Fruit fly (Drosophila melanogaster) S2 (cell line): Measurements from ENCODE around the gene CG42832.

Source experiments
- CG8478 ChIP-seq: fragments of >200 bp; optimal IDR thresholded peaks from 2 replicates; lab custom pipeline; 2018
- CTCF ChIP-seq, 2 experiments: fragments of >200 bp; optimal IDR thresholded peaks; 2 replicates each; lab custom pipeline; 2018

Gene CG42832

dm6 chr3L:11622750-11623149, 12.8 kb downstream of the CG42832 start:
- TF ChIP-seq CTCF (optimal IDR thresholded peaks at IDR 0.05; lab: Kevin White, UChicago) (no peak), CG8478 (no peak)

- no peak for TF ChIP-seq CG8478
- TF ChIP-seq CTCF (optimal IDR thresholded peaks at IDR 0.05; lab: Kevin White, UChicago), result no peak
These were observed 13.4 kb downstream of the CG42832 start for dm6 chr3L:11623245-11623883.

- TF ChIP-seq CG8478 (no peak), CTCF (optimal IDR thresholded peaks at IDR 0.05; lab: Kevin White, UChicago) (no peak)
These were observed 14.3 kb downstream of the CG42832 start, which contains the start of gene Akr1B for dm6 chr3L:11624281-11624680. Gene Akr1B (minus strand): TSS chr3L:11624381.

- TF ChIP-seq CTCF (optimal IDR thresholded peaks at IDR 0.05; lab: Kevin White, UChicago), result no peak
- no peak for TF ChIP-seq CG8478
These were observed 15.8 kb downstream of the CG42832 start, which contains the start of gene CG6083 for dm6 chr3L:11625634-11626175. Gene CG6083 (minus strand): TSS chr3L:11626125.

- TF ChIP-seq CTCF (optimal IDR thresholded peaks at IDR 0.05; lab: Kevin White, UChicago), result no peak
- TF ChIP-seq CG8478, result no peak
These were observed 16.4 kb downstream of the CG42832 start, which contains the start of gene PCID2 for dm6 chr3L:11626229-11626826. Gene PCID2 (plus strand): TSS chr3L:11626441.

dm6 chr3L:11627819-11628483, 18.0 kb downstream of the CG42832 start, which contains the start of gene Apt1:
Gene Apt1 (plus strand): TSS chr3L:11628037.
- TF ChIP-seq CG8478, result no peak
- TF ChIP-seq CTCF (optimal IDR thresholded peaks at IDR 0.05; lab: Kevin White, UChicago), result peak in 1 of 2 experiments; percentile 16

dm6 chr3L:11630684-11631083, 20.7 kb downstream of the CG42832 start:
- TF ChIP-seq CTCF (optimal IDR thresholded peaks at IDR 0.05; lab: Kevin White, UChicago), result no peak
- no peak for TF ChIP-seq CG8478

dm6 chr3L:11631092-11631491, 21.2 kb downstream of the CG42832 start, which contains the start of gene CG32091:
Gene CG32091 (plus strand): TSS chr3L:11631392.
- TF ChIP-seq CG8478 (no peak), CTCF (optimal IDR thresholded peaks at IDR 0.05; lab: Kevin White, UChicago) (no peak)

dm6 chr3L:11634551-11634950, 24.6 kb downstream of the CG42832 start:
- TF ChIP-seq CG8478, result no peak
- no peak for TF ChIP-seq CTCF (optimal IDR thresholded peaks at IDR 0.05; lab: Kevin White, UChicago)

- TF ChIP-seq CTCF (optimal IDR thresholded peaks at IDR 0.05; lab: Kevin White, UChicago) (no peak), CG8478 (no peak)
These were observed 26.9 kb downstream of the CG42832 start for dm6 chr3L:11636829-11637228.

dm6 chr3L:11645933-11646332, 36.0 kb downstream of the CG42832 start, which contains the start of gene CG6071:
Gene CG6071 (minus strand): TSS chr3L:11646033.
- no peak for TF ChIP-seq CG8478
- TF ChIP-seq CTCF (optimal IDR thresholded peaks at IDR 0.05; lab: Kevin White, UChicago), result no peak

- no peak for TF ChIP-seq CG8478
- TF ChIP-seq CTCF (optimal IDR thresholded peaks at IDR 0.05; lab: Kevin White, UChicago), result no peak
These were observed 38.5 kb downstream of the CG42832 start, which contains the start of the genes RIOK1 and Polr3H for dm6 chr3L:11648410-11648809. Gene RIOK1 (minus strand): TSS chr3L:11648474. Gene Polr3H (plus strand): TSS chr3L:11648756.

dm6 chr3L:11656189-11656588, 46.3 kb downstream of the CG42832 start:
- TF ChIP-seq CG8478 (no peak), CTCF (optimal IDR thresholded peaks at IDR 0.05; lab: Kevin White, UChicago) (no peak)
